Worm (Caenorhabditis elegans) whole organism, L1 larva: Measurements from ENCODE around the gene oac-41.

Experiments
- aha-1 ChIP-seq: fragments of 150-350 bp; optimal IDR thresholded peaks from 2 replicates; lab custom pipeline; 2014; ENCODE audit warnings: missing biosample characterization, missing genetic modification characterization
- alr-1 ChIP-seq: fragments of 200-800 bp; sonication (Bioruptor generic); optimal IDR thresholded peaks from 2 replicates; lab custom pipeline; 2018; ENCODE audit warnings: borderline replicate concordance, mild to moderate bottlenecking, missing genetic modification characterization, missing compliant biosample characterization
- blmp-1 ChIP-seq: fragments of 150-350 bp; optimal IDR thresholded peaks from 2 replicates; lab custom pipeline; 2014; ENCODE audit warnings: missing biosample characterization, missing genetic modification characterization
- ceh-8 ChIP-seq: fragments of 200-800 bp; sonication (Bioruptor generic); optimal IDR thresholded peaks from 2 replicates; lab custom pipeline; 2018; ENCODE audit warnings: mild to moderate bottlenecking, missing genetic modification characterization, moderate library complexity, missing compliant biosample characterization
- ceh-88 ChIP-seq: fragments of 200-800 bp; sonication (Bioruptor generic); IDR thresholded peaks from 2 replicates; pipeline ENCODE4 v1.3.6; 2022; ENCODE audit warnings: missing genetic modification characterization, missing compliant biosample characterization
- ceh-90 ChIP-seq: sonication (generic microtip); optimal IDR thresholded peaks from 2 replicates; lab custom pipeline; 2016; ENCODE audit warnings: missing genetic modification characterization, missing compliant biosample characterization
- ces-1 ChIP-seq: fragments of 150-350 bp; optimal IDR thresholded peaks from 2 replicates; lab custom pipeline; 2014; ENCODE audit warnings: missing biosample characterization, missing genetic modification reagents, missing genetic modification characterization
- dpl-1 ChIP-seq, 3 experiments: fragments of 150-350 bp in 2 of 3; sonication (generic microtip) in 1 of 3; optimal IDR thresholded peaks; 2 replicates each; lab custom pipeline; 2014 to 2017; ENCODE audit warnings: missing biosample characterization in 3 of 3, missing genetic modification characterization in 3 of 3, missing genetic modification reagents in 3 of 3
- efl-1 ChIP-seq, 4 experiments: fragments of 150-350 bp; optimal IDR thresholded peaks in 3 of 4; peaks in 1 of 4; 1 replicate in 1 of 4; 2 replicates in 3 of 4; lab custom pipeline; 2014; ENCODE audit warnings: missing biosample characterization in 2 of 4, missing genetic modification characterization in 2 of 4, missing genetic modification reagents in 2 of 4
- elt-3 ChIP-seq, 6 experiments: fragments of 150-350 bp in 1 of 6; sonication (generic microtip); optimal IDR thresholded peaks; 2 replicates each; lab custom pipeline; 2017 to 2018; ENCODE audit warnings: missing biosample characterization in 6 of 6, missing genetic modification characterization in 6 of 6, inconsistent platforms in 1 of 6
- fkh-10 ChIP-seq: sonication (generic microtip); optimal IDR thresholded peaks from 2 replicates; lab custom pipeline; 2017; ENCODE audit warnings: missing biosample characterization, missing genetic modification reagents, missing genetic modification characterization
- fkh-8 ChIP-seq: sonication (generic microtip); optimal IDR thresholded peaks from 2 replicates; lab custom pipeline; 2016; ENCODE audit warnings: mild to moderate bottlenecking, missing genetic modification characterization, missing compliant biosample characterization
- hpl-2 ChIP-seq: fragments of 150-350 bp; optimal IDR thresholded peaks from 2 replicates; lab custom pipeline; 2014; ENCODE audit warnings: missing biosample characterization, missing genetic modification reagents, missing genetic modification characterization
- lin-13 ChIP-seq: fragments of 150-350 bp; optimal IDR thresholded peaks from 2 replicates; lab custom pipeline; 2014; ENCODE audit warnings: missing biosample characterization, missing genetic modification reagents, missing genetic modification characterization
- lin-14 ChIP-seq: fragments of 200-800 bp; sonication (Bioruptor generic); optimal IDR thresholded peaks from 2 replicates; lab custom pipeline; 2018; ENCODE audit warnings: mild to moderate bottlenecking, missing genetic modification characterization, moderate library complexity, missing compliant biosample characterization
- lin-15B ChIP-seq: fragments of 150-350 bp; sonication (generic microtip); optimal IDR thresholded peaks from 3 replicates; lab custom pipeline; 2014; ENCODE audit warnings: missing biosample characterization, missing genetic modification characterization
- lin-35 ChIP-seq, 2 experiments: fragments of 150-350 bp; optimal IDR thresholded peaks; 2 replicates each; lab custom pipeline; 2014; ENCODE audit warnings: missing biosample characterization in 2 of 2, missing genetic modification characterization in 2 of 2, missing genetic modification reagents in 2 of 2
- lir-3 ChIP-seq: sonication (generic microtip); optimal IDR thresholded peaks from 2 replicates; lab custom pipeline; 2016; ENCODE audit warnings: mild to moderate bottlenecking, missing genetic modification characterization, moderate library complexity, missing compliant biosample characterization; ENCODE audit not compliant: poor library complexity
- mab-9 ChIP-seq: fragments of 200-800 bp; sonication (Bioruptor generic); IDR thresholded peaks from 2 replicates; pipeline ENCODE4 v1.3.6; 2022; ENCODE audit warnings: missing genetic modification reagents, missing genetic modification characterization, missing compliant biosample characterization
- mdl-1 ChIP-seq, 2 experiments: fragments of 150-350 bp; optimal IDR thresholded peaks; 2 replicates each; lab custom pipeline; 2014 to 2017; ENCODE audit warnings: missing biosample characterization in 2 of 2, missing genetic modification characterization in 2 of 2, inconsistent platforms in 1 of 2
- mef-2 ChIP-seq: fragments of 150-350 bp; optimal IDR thresholded peaks from 2 replicates; lab custom pipeline; 2014; ENCODE audit warnings: missing biosample characterization, missing genetic modification characterization
- mep-1 ChIP-seq: fragments of 150-350 bp; optimal IDR thresholded peaks from 2 replicates; lab custom pipeline; 2014; ENCODE audit warnings: missing biosample characterization, missing genetic modification characterization
- nhr-11 ChIP-seq: fragments of 150-350 bp; optimal IDR thresholded peaks from 2 replicates; lab custom pipeline; 2014; ENCODE audit warnings: missing biosample characterization, missing genetic modification characterization
- nhr-20 ChIP-seq: sonication (generic microtip); optimal IDR thresholded peaks from 2 replicates; lab custom pipeline; 2016; ENCODE audit warnings: mild to moderate bottlenecking, missing genetic modification characterization, missing compliant biosample characterization
- nhr-71 ChIP-seq: sonication (generic microtip); optimal IDR thresholded peaks from 2 replicates; lab custom pipeline; 2016; ENCODE audit warnings: mild to moderate bottlenecking, missing genetic modification characterization, moderate library complexity, missing compliant biosample characterization
- nhr-85 ChIP-seq: sonication (generic microtip); peaks from one replicate; lab custom pipeline; 2016; ENCODE audit warnings: missing genetic modification characterization, inconsistent platforms, missing compliant biosample characterization
- pax-3 ChIP-seq: fragments of 200-800 bp; sonication (Bioruptor generic); optimal IDR thresholded peaks from 2 replicates; lab custom pipeline; 2018; ENCODE audit warnings: mild to moderate bottlenecking, missing genetic modification characterization, moderate library complexity, missing compliant biosample characterization
- rnt-1 ChIP-seq: sonication (generic microtip); optimal IDR thresholded peaks from 2 replicates; lab custom pipeline; 2016; ENCODE audit warnings: mild to moderate bottlenecking, missing genetic modification characterization, moderate library complexity, missing compliant biosample characterization
- skn-1 ChIP-seq: fragments of 150-350 bp; optimal IDR thresholded peaks from 2 replicates; lab custom pipeline; 2014; ENCODE audit warnings: missing biosample characterization, missing genetic modification characterization
- snpc-4 ChIP-seq: fragments of 150-350 bp; optimal IDR thresholded peaks from 2 replicates; lab custom pipeline; 2014; ENCODE audit warnings: missing biosample characterization, missing genetic modification characterization
- snu-23 ChIP-seq: sonication (generic microtip); optimal IDR thresholded peaks from 2 replicates; lab custom pipeline; 2016; ENCODE audit warnings: missing genetic modification characterization, missing compliant biosample characterization
- sptf-1 ChIP-seq: fragments of 150-350 bp; optimal IDR thresholded peaks from 2 replicates; lab custom pipeline; 2014; ENCODE audit warnings: missing biosample characterization, missing genetic modification characterization
- sup-37 ChIP-seq: fragments of 200-800 bp; sonication (Bioruptor generic); optimal IDR thresholded peaks from 2 replicates; lab custom pipeline; 2018; ENCODE audit warnings: mild to moderate bottlenecking, missing genetic modification characterization, missing compliant biosample characterization
- swsn-7 ChIP-seq: sonication (generic microtip); optimal IDR thresholded peaks from 2 replicates; lab custom pipeline; 2016; ENCODE audit warnings: missing genetic modification characterization, missing compliant biosample characterization
- tlp-1 ChIP-seq: fragments of 150-350 bp; optimal IDR thresholded peaks from 2 replicates; lab custom pipeline; 2014; ENCODE audit warnings: missing biosample characterization, missing genetic modification characterization
- unc-130 ChIP-seq: fragments of 150-350 bp; optimal IDR thresholded peaks from 2 replicates; lab custom pipeline; 2017; ENCODE audit warnings: missing biosample characterization, missing genetic modification characterization, inconsistent platforms
- unc-62 ChIP-seq: fragments of 150-350 bp; optimal IDR thresholded peaks from 2 replicates; lab custom pipeline; 2014; ENCODE audit warnings: missing biosample characterization, missing genetic modification reagents, missing genetic modification characterization
- zip-4 ChIP-seq: fragments of 200-800 bp; sonication (Bioruptor generic); optimal IDR thresholded peaks from 2 replicates; lab custom pipeline; 2018; ENCODE audit warnings: mild to moderate bottlenecking, missing genetic modification characterization, moderate library complexity, missing compliant biosample characterization

The oac-41 gene

DNA sequence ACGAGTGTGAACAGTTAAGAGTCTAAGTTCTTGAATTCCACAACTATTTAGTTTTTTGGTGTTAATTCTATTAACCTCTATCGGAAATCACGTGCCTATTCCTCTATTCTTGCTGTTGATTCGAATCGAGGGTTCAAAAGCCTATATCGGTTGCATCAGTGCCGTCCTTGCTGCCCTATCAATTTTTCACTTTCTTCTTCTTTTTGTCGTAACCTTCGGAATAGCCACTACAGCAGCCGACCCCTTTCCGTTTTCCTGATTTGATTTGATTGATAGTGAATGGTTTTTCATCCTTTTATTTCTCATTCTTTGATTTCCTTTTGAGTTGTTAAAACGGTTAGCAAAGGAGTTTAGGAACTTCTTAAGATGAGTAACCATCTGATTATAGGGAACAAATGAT is 27.7 kb downstream of the oac-41 start (continued):
- peak in 4 of 6 experiments; percentile 44 to 91 (median 86) for TF ChIP-seq elt-3 (tag; optimal IDR thresholded peaks at IDR 0.05; lab: Kevin White, UChicago)
- peak; percentile 23 for TF ChIP-seq unc-130 (tag; lab: Kevin White, UChicago)
- TF ChIP-seq snu-23: peak; percentile 48
- no peak for TF ChIP-seq ceh-88 (GFP tag; lab: Robert Waterston, UW)

- no peak for TF ChIP-seq swsn-7 (tag; lab: Kevin White, UChicago)
- TF ChIP-seq nhr-85 (tag; lab: Kevin White, UChicago): peak; percentile 53
- no peak for TF ChIP-seq nhr-11 (tag; lab: Kevin White, UChicago)
Observed at ce11 chrV:8991679-8992078, 30.3 kb downstream of the oac-41 start, which contains the start of gene F59E11.6. Gene F59E11.6, plus strand, starts transcription at chrV:8991789.

- peak; percentile 73 for TF ChIP-seq nhr-85 (tag; lab: Kevin White, UChicago)
- peak; percentile 33 for TF ChIP-seq blmp-1 (tag; lab: Kevin White, UChicago)
- TF ChIP-seq nhr-20 (tag; lab: Kevin White, UChicago): peak; percentile 16
- TF ChIP-seq lin-14 (GFP tag; lab: Kevin White, UChicago): peak; percentile 52
- TF ChIP-seq lin-35 (GFP tag; optimal IDR thresholded peaks at IDR 0.05; lab: Kevin White, UChicago): peak in 1 of 2 experiments; percentile 2
- TF ChIP-seq elt-3 (tag; optimal IDR thresholded peaks at IDR 0.05; lab: Kevin White, UChicago): peak in 1 of 6 experiments; percentile 37
- TF ChIP-seq efl-1 (optimal IDR thresholded peaks at IDR 0.05; lab: Kevin White, UChicago): no peak
- peak in 1 of 2 experiments; percentile 71 for TF ChIP-seq efl-1 (GFP tag; optimal IDR thresholded peaks at IDR 0.05 in 1 of 2; lab: Kevin White, UChicago)
- no peak for TF ChIP-seq tlp-1
- TF ChIP-seq zip-4 (GFP tag; lab: Kevin White, UChicago): no peak
- peak; percentile 5 for TF ChIP-seq mep-1 (tag; lab: Kevin White, UChicago)
- TF ChIP-seq snu-23: peak; percentile 19
- TF ChIP-seq sptf-1 (tag; lab: Kevin White, UChicago): no peak
- TF ChIP-seq ceh-90 (tag; lab: Kevin White, UChicago): no peak
- TF ChIP-seq, all 84 proteins: peak for 9
Observed at ce11 chrV:8990194-8990649, 31.8 kb downstream of the oac-41 start, which contains the start of gene F59E11.7. Gene F59E11.7, plus strand, starts transcription at chrV:8990244.

DNA sequence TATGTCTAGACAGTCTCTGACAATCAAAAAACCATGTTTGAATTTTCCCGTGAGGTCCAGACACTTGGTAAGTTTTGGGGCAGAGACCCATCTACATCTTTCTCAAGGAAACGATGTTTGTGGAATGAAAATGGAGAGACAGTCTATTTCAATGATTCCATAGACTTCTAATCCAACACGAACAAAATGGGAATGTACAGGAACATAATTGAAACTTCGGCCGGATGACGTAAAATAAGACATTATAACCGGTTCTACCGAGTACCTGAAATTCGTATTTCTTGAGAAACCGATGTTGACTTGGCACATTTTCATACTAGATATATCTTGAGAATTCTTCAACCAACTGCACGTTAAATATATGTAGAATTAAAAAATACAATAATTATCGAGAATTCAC is 33.9 kb downstream of the oac-41 start, which contains the start of gene str-87:
TSS of gene str-87 (minus strand) at position 101 of the 400 bp plus-strand sequence.
- no peak for TF ChIP-seq mep-1 (tag; lab: Kevin White, UChicago)
- TF ChIP-seq unc-62 (GFP tag; lab: Kevin White, UChicago): no peak
- no peak for TF ChIP-seq sup-37 (GFP tag; lab: Kevin White, UChicago)

ce11 chrV:8985740-8986139 is 36.2 kb downstream of the oac-41 start, which contains the start of gene str-85:
Gene str-85, minus strand, starts transcription at chrV:8985840.
- TF ChIP-seq rnt-1: no peak
- TF ChIP-seq lin-15B (tag; lab: Kevin White, UChicago): no peak
- TF ChIP-seq ceh-88 (GFP tag; lab: Robert Waterston, UW): no peak
- TF ChIP-seq lir-3 (tag; lab: Kevin White, UChicago): no peak
- no peak for TF ChIP-seq alr-1 (tag; lab: Kevin White, UChicago)
- no peak for TF ChIP-seq fkh-8
- no peak for TF ChIP-seq mef-2
- no peak for TF ChIP-seq snpc-4

DNA sequence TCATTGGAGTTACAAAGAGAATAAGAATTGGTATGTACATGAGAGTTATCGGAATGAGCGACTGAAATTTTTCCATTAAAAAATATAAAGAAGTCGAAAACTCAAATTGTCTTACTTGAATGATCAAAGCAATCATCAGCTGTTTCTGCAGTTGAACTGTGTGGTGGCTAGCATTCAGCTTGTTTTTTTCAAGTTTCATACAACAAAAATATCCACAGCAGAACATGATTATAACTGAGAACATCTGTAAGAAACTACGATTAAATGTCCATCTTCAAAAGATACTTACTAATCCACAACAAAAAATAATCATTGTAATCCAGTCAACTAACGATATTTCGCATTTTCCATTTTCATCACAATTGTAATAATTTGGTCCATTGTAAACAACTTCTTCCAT is 37.2 kb downstream of the oac-41 start:
- TF ChIP-seq ceh-8 (GFP tag; lab: Kevin White, UChicago) (no peak), efl-1 (optimal IDR thresholded peaks at IDR 0.05; lab: Kevin White, UChicago) (no peak), efl-1 (GFP tag; optimal IDR thresholded peaks at IDR 0.05 in 1 of 2; lab: Kevin White, UChicago) (peak in 1 of 2 experiments; percentile 92)

DNA sequence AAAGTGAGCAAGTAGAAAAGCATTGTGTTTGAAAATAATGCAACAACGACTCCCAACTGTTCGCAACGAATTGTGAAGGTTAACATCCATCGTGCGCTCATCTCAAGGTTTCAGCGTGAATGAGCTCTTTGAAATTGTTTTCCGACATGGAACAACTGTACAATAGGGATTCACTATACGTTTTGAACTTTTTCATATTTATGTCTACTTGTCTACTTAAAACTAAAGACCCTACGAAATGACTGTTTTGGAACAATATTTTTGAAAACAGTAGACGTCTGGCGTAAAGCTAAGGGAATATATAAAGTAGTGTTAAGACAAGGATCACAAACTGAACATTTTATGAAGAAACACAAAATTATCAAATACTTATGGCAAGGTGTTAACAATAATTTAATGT is 38.4 kb downstream of the oac-41 start, which contains the start of gene str-86:
TSS of gene str-86 (minus strand) at position 101 of the 400 bp plus-strand sequence.
- TF ChIP-seq mab-9 (GFP tag; lab: Robert Waterston, UW) (no peak), ces-1 (GFP tag; lab: Kevin White, UChicago) (no peak), nhr-71 (tag; lab: Kevin White, UChicago) (no peak), ceh-90 (tag; lab: Kevin White, UChicago) (no peak), snu-23 (no peak), lin-35 (GFP tag; optimal IDR thresholded peaks at IDR 0.05; lab: Kevin White, UChicago) (no peak), mdl-1 (tag; optimal IDR thresholded peaks at IDR 0.05; lab: Kevin White, UChicago) (no peak), fkh-10 (no peak), lin-13 (no peak), skn-1 (tag; lab: Kevin White, UChicago) (no peak), aha-1 (tag; lab: Kevin White, UChicago) (no peak), tlp-1 (no peak), zip-4 (GFP tag; lab: Kevin White, UChicago) (no peak), mep-1 (tag; lab: Kevin White, UChicago) (no peak), sup-37 (GFP tag; lab: Kevin White, UChicago) (no peak), pax-3 (tag; lab: Kevin White, UChicago) (no peak), dpl-1 (GFP tag; optimal IDR thresholded peaks at IDR 0.05; lab: Kevin White, UChicago) (no peak), hpl-2 (GFP tag; lab: Kevin White, UChicago) (no peak), swsn-7 (tag; lab: Kevin White, UChicago) (no peak)
